Fruit fly (Drosophila melanogaster): ENCODE measurements around the gene Hus1-like.
A peak's percentile ranks its signal among the peaks of the same experiment; 100 is the strongest.

The Hus1-like gene

dm6 chr3R:4825188-4825587, 13.3 kb upstream of the Hus1-like start:
- TF ChIP-seq Snoo (tag; optimal IDR thresholded peaks at IDR 0.05) (no peak), Pif1B (GFP tag; optimal IDR thresholded peaks at IDR 0.05) (no peak), CG15710 (tag; optimal IDR thresholded peaks at IDR 0.05) (no peak), fd96Ca (GFP tag; IDR thresholded peaks at IDR 0.05) (no peak), CG12605 (GFP tag; IDR thresholded peaks at IDR 0.05) (no peak), rn (GFP tag; IDR thresholded peaks at IDR 0.05) (no peak), Pif1A (GFP tag; optimal IDR thresholded peaks at IDR 0.05) (no peak), CG14655 (GFP tag; optimal IDR thresholded peaks at IDR 0.05) (no peak), CG13204 (GFP tag; optimal IDR thresholded peaks at IDR 0.05) (no peak), CG9948 (tag; optimal IDR thresholded peaks at IDR 0.05) (no peak), CG4496 (GFP tag; IDR thresholded peaks at IDR 0.05) (no peak)

dm6 chr3R:4821098-4821605, 9.3 kb upstream of the Hus1-like start, which contains the start of gene CG14657:
Gene CG14657, minus strand, starts transcription at chr3R:4821432.
- TF ChIP-seq Ets98B (GFP tag; IDR thresholded peaks at IDR 0.05) (no peak), CG15710 (tag; optimal IDR thresholded peaks at IDR 0.05) (no peak), EcR (GFP tag; optimal IDR thresholded peaks at IDR 0.05) (no peak), CG34367 (tag; optimal IDR thresholded peaks at IDR 0.05) (no peak), D1 (tag; optimal IDR thresholded peaks at IDR 0.05) (no peak), rn (GFP tag; IDR thresholded peaks at IDR 0.05) (no peak), CG12605 (GFP tag; IDR thresholded peaks at IDR 0.05) (no peak), CG14655 (GFP tag; optimal IDR thresholded peaks at IDR 0.05) (no peak), Pif1A (GFP tag; optimal IDR thresholded peaks at IDR 0.05) (no peak), fd96Ca (GFP tag; IDR thresholded peaks at IDR 0.05) (no peak), CG10348 (GFP tag; IDR thresholded peaks at IDR 0.05) (no peak), CG8159 (tag; optimal IDR thresholded peaks at IDR 0.05) (no peak), gl (tag; optimal IDR thresholded peaks at IDR 0.05) (no peak), CG8301 (tag; optimal IDR thresholded peaks at IDR 0.05) (no peak), CG4496 (GFP tag; IDR thresholded peaks at IDR 0.05) (no peak), Snoo (tag; optimal IDR thresholded peaks at IDR 0.05) (no peak), CG13204 (GFP tag; optimal IDR thresholded peaks at IDR 0.05) (no peak)

dm6 chr3R:4816018-4816417, 4.1 kb upstream of the Hus1-like start, which contains the start of gene BBS5:
Gene BBS5, plus strand, starts transcription at chr3R:4816318.
- TF ChIP-seq Ets98B (GFP tag; IDR thresholded peaks at IDR 0.05) (no peak), CG8301 (tag; optimal IDR thresholded peaks at IDR 0.05) (no peak), rn (GFP tag; IDR thresholded peaks at IDR 0.05) (no peak), Pif1B (GFP tag; optimal IDR thresholded peaks at IDR 0.05) (no peak), CG4496 (GFP tag; IDR thresholded peaks at IDR 0.05) (no peak), D1 (tag; optimal IDR thresholded peaks at IDR 0.05) (no peak), EcR (GFP tag; optimal IDR thresholded peaks at IDR 0.05) (no peak), CG13204 (GFP tag; optimal IDR thresholded peaks at IDR 0.05) (no peak), CG8159 (tag; optimal IDR thresholded peaks at IDR 0.05) (no peak), Snoo (tag; optimal IDR thresholded peaks at IDR 0.05) (no peak), CG9948 (tag; optimal IDR thresholded peaks at IDR 0.05) (no peak), CG14655 (GFP tag; optimal IDR thresholded peaks at IDR 0.05) (no peak), fd96Ca (GFP tag; IDR thresholded peaks at IDR 0.05) (no peak), CG17806 (tag; optimal IDR thresholded peaks at IDR 0.05) (no peak), CG12605 (GFP tag; IDR thresholded peaks at IDR 0.05) (no peak), CG32121 (GFP tag; IDR thresholded peaks at IDR 0.05) (no peak), gl (tag; optimal IDR thresholded peaks at IDR 0.05) (no peak), Pif1A (GFP tag; optimal IDR thresholded peaks at IDR 0.05) (no peak)

dm6 chr3R:4814677-4815076, 2.8 kb upstream of the Hus1-like start:
- TF ChIP-seq CG8159 (tag; optimal IDR thresholded peaks at IDR 0.05): no peak
- TF ChIP-seq Pif1B (GFP tag; optimal IDR thresholded peaks at IDR 0.05): no peak
- TF ChIP-seq EcR (GFP tag; optimal IDR thresholded peaks at IDR 0.05): no peak
- TF ChIP-seq CG15710 (tag; optimal IDR thresholded peaks at IDR 0.05): no peak
- no peak for TF ChIP-seq CG14655 (GFP tag; optimal IDR thresholded peaks at IDR 0.05)
- TF ChIP-seq Pif1A (GFP tag; optimal IDR thresholded peaks at IDR 0.05): no peak
- no peak for TF ChIP-seq gl (tag; optimal IDR thresholded peaks at IDR 0.05)
- no peak for TF ChIP-seq CG13204 (GFP tag; optimal IDR thresholded peaks at IDR 0.05)
- TF ChIP-seq CG34367 (tag; optimal IDR thresholded peaks at IDR 0.05): no peak
- no peak for TF ChIP-seq Ets98B (GFP tag; IDR thresholded peaks at IDR 0.05)
- no peak for TF ChIP-seq CG9948 (tag; optimal IDR thresholded peaks at IDR 0.05)
- no peak for TF ChIP-seq CG17806 (tag; optimal IDR thresholded peaks at IDR 0.05)
- TF ChIP-seq CG8301 (tag; optimal IDR thresholded peaks at IDR 0.05): no peak
- no peak for TF ChIP-seq rn (GFP tag; IDR thresholded peaks at IDR 0.05)
- TF ChIP-seq CG10348 (GFP tag; IDR thresholded peaks at IDR 0.05): no peak
- no peak for TF ChIP-seq CG4496 (GFP tag; IDR thresholded peaks at IDR 0.05)

dm6 chr3R:4813172-4813716, 1.3 kb upstream of the Hus1-like start:
- peak; percentile 11 for TF ChIP-seq Snoo (tag; optimal IDR thresholded peaks at IDR 0.05)
- peak; percentile 76 for TF ChIP-seq EcR (GFP tag; optimal IDR thresholded peaks at IDR 0.05)
- TF ChIP-seq CG12605 (GFP tag; IDR thresholded peaks at IDR 0.05): peak; percentile 14; the same call in 1 of the 2 replicates
- no peak for TF ChIP-seq CG17806 (tag; optimal IDR thresholded peaks at IDR 0.05)
- no peak for TF ChIP-seq Pif1B (GFP tag; optimal IDR thresholded peaks at IDR 0.05)
- TF ChIP-seq gl (tag; optimal IDR thresholded peaks at IDR 0.05): peak; percentile 33
- no peak for TF ChIP-seq CG13204 (GFP tag; optimal IDR thresholded peaks at IDR 0.05)
- peak; percentile 62; the same call in 2 of the 3 replicates for TF ChIP-seq fd96Ca (GFP tag; IDR thresholded peaks at IDR 0.05)
- TF ChIP-seq CG14655 (GFP tag; optimal IDR thresholded peaks at IDR 0.05): no peak
- peak; percentile 26; the same call in 1 of the 2 replicates for TF ChIP-seq Ets98B (GFP tag; IDR thresholded peaks at IDR 0.05)
- no peak for TF ChIP-seq Pif1A (GFP tag; optimal IDR thresholded peaks at IDR 0.05)
- peak; percentile 9 for TF ChIP-seq CG34367 (tag; optimal IDR thresholded peaks at IDR 0.05)
- TF ChIP-seq rn (GFP tag; IDR thresholded peaks at IDR 0.05): no peak
- TF ChIP-seq CG10348 (GFP tag; IDR thresholded peaks at IDR 0.05): no peak
- TF ChIP-seq CG8159 (tag; optimal IDR thresholded peaks at IDR 0.05): no peak
- TF ChIP-seq CG32121 (GFP tag; IDR thresholded peaks at IDR 0.05): peak; percentile 34; the same call in 1 of the 2 replicates
- no peak for TF ChIP-seq CG9948 (tag; optimal IDR thresholded peaks at IDR 0.05)
- TF ChIP-seq CG8301 (tag; optimal IDR thresholded peaks at IDR 0.05): no peak
- no peak for TF ChIP-seq D1 (tag; optimal IDR thresholded peaks at IDR 0.05)
- TF ChIP-seq CG4496 (GFP tag; IDR thresholded peaks at IDR 0.05): 0 out of 3 replicates have a peak, but pooled peaks have one; percentile 40
- peak; percentile 34 for TF ChIP-seq CG15710 (tag; optimal IDR thresholded peaks at IDR 0.05)

All from whole organism, pupa.